Worm (Caenorhabditis elegans) whole organism, L1 larva: ENCODE data around the gene tmem-135.
A peak's percentile ranks its signal among the peaks of the same experiment; 100 is the strongest.

Source experiments
- C16A3.4 ChIP-seq: fragments of 150-350 bp; optimal IDR thresholded peaks from 2 replicates; lab custom pipeline; 2014; ENCODE audit warnings: missing biosample characterization, missing genetic modification characterization
- C34B4.2 ChIP-seq: sonication (generic microtip); optimal IDR thresholded peaks from 2 replicates; lab custom pipeline; 2017; ENCODE audit warnings: mild to moderate bottlenecking, missing genetic modification characterization, missing compliant biosample characterization
- F16B12.6 ChIP-seq: fragments of 150-350 bp; optimal IDR thresholded peaks from 2 replicates; lab custom pipeline; 2014; ENCODE audit warnings: missing biosample characterization, missing genetic modification characterization
- alr-1 ChIP-seq: fragments of 200-800 bp; sonication (Bioruptor generic); optimal IDR thresholded peaks from 2 replicates; lab custom pipeline; 2018; ENCODE audit warnings: borderline replicate concordance, mild to moderate bottlenecking, missing genetic modification characterization, missing compliant biosample characterization
- ceh-63 ChIP-seq: fragments of 200-800 bp; sonication (Bioruptor generic); optimal IDR thresholded peaks from 2 replicates; lab custom pipeline; 2018; ENCODE audit warnings: mild to moderate bottlenecking, missing genetic modification characterization, missing compliant biosample characterization
- dpl-1 ChIP-seq, 3 experiments: fragments of 150-350 bp in 2 of 3; sonication (generic microtip) in 1 of 3; optimal IDR thresholded peaks; 2 replicates each; lab custom pipeline; 2014 to 2017; ENCODE audit warnings: missing biosample characterization in 3 of 3, missing genetic modification characterization in 3 of 3, missing genetic modification reagents in 3 of 3
- efl-1 ChIP-seq, 4 experiments: fragments of 150-350 bp; optimal IDR thresholded peaks in 3 of 4; peaks in 1 of 4; 1 replicate in 1 of 4; 2 replicates in 3 of 4; lab custom pipeline; 2014; ENCODE audit warnings: missing biosample characterization in 2 of 4, missing genetic modification characterization in 2 of 4, missing genetic modification reagents in 2 of 4
- egl-13 ChIP-seq: sonication (generic microtip); optimal IDR thresholded peaks from 2 replicates; lab custom pipeline; 2016; ENCODE audit warnings: missing genotype, missing genetic modification reagents, missing genetic modification characterization, missing compliant biosample characterization
- elt-2 ChIP-seq: sonication (generic microtip); optimal IDR thresholded peaks from 2 replicates; lab custom pipeline; 2016; ENCODE audit warnings: missing genetic modification characterization, mild to moderate bottlenecking, inconsistent platforms, missing compliant biosample characterization, missing genetic modification reagents
- elt-3 ChIP-seq, 6 experiments: fragments of 150-350 bp in 1 of 6; sonication (generic microtip); optimal IDR thresholded peaks; 2 replicates each; lab custom pipeline; 2017 to 2018; ENCODE audit warnings: missing biosample characterization in 6 of 6, missing genetic modification characterization in 6 of 6, inconsistent platforms in 1 of 6
- fkh-10 ChIP-seq: sonication (generic microtip); optimal IDR thresholded peaks from 2 replicates; lab custom pipeline; 2017; ENCODE audit warnings: missing biosample characterization, missing genetic modification reagents, missing genetic modification characterization
- fkh-4 ChIP-seq: sonication (generic microtip); optimal IDR thresholded peaks from 2 replicates; lab custom pipeline; 2016; ENCODE audit warnings: missing compliant biosample characterization, missing genetic modification characterization, borderline replicate concordance
- fkh-8 ChIP-seq: sonication (generic microtip); optimal IDR thresholded peaks from 2 replicates; lab custom pipeline; 2016; ENCODE audit warnings: mild to moderate bottlenecking, missing genetic modification characterization, missing compliant biosample characterization
- grh-1 ChIP-seq: fragments of 200-800 bp; sonication (Bioruptor generic); IDR thresholded peaks from 2 replicates; pipeline ENCODE4 v1.3.6; 2022; ENCODE audit warnings: missing genetic modification reagents, missing genetic modification characterization, missing compliant biosample characterization
- hlh-17 ChIP-seq: fragments of 200-800 bp; sonication (Bioruptor generic); optimal IDR thresholded peaks from 2 replicates; lab custom pipeline; 2018; ENCODE audit warnings: missing genetic modification characterization, mild to moderate bottlenecking, missing compliant biosample characterization, moderate library complexity, borderline replicate concordance
- irx-1 ChIP-seq: sonication (generic microtip); optimal IDR thresholded peaks from 2 replicates; lab custom pipeline; 2016; ENCODE audit warnings: missing genetic modification characterization, missing compliant biosample characterization
- lin-14 ChIP-seq: fragments of 200-800 bp; sonication (Bioruptor generic); optimal IDR thresholded peaks from 2 replicates; lab custom pipeline; 2018; ENCODE audit warnings: mild to moderate bottlenecking, missing genetic modification characterization, moderate library complexity, missing compliant biosample characterization
- lin-15B ChIP-seq: fragments of 150-350 bp; sonication (generic microtip); optimal IDR thresholded peaks from 3 replicates; lab custom pipeline; 2014; ENCODE audit warnings: missing biosample characterization, missing genetic modification characterization
- lir-3 ChIP-seq: sonication (generic microtip); optimal IDR thresholded peaks from 2 replicates; lab custom pipeline; 2016; ENCODE audit warnings: mild to moderate bottlenecking, missing genetic modification characterization, moderate library complexity, missing compliant biosample characterization; ENCODE audit not compliant: poor library complexity
- mep-1 ChIP-seq: fragments of 150-350 bp; optimal IDR thresholded peaks from 2 replicates; lab custom pipeline; 2014; ENCODE audit warnings: missing biosample characterization, missing genetic modification characterization
- nhr-12 ChIP-seq: sonication (generic microtip); optimal IDR thresholded peaks from 2 replicates; lab custom pipeline; 2017; ENCODE audit warnings: missing biosample characterization, missing genetic modification characterization
- nhr-20 ChIP-seq: sonication (generic microtip); optimal IDR thresholded peaks from 2 replicates; lab custom pipeline; 2016; ENCODE audit warnings: mild to moderate bottlenecking, missing genetic modification characterization, missing compliant biosample characterization
- nhr-28 ChIP-seq: fragments of 150-350 bp; optimal IDR thresholded peaks from 2 replicates; lab custom pipeline; 2014; ENCODE audit warnings: missing biosample characterization, missing genetic modification characterization
- nhr-71 ChIP-seq: sonication (generic microtip); optimal IDR thresholded peaks from 2 replicates; lab custom pipeline; 2016; ENCODE audit warnings: mild to moderate bottlenecking, missing genetic modification characterization, moderate library complexity, missing compliant biosample characterization
- nhr-76 ChIP-seq: sonication (generic microtip); optimal IDR thresholded peaks from 2 replicates; lab custom pipeline; 2017; ENCODE audit warnings: missing biosample characterization, missing genetic modification characterization
- nhr-84 ChIP-seq: sonication (generic microtip); optimal IDR thresholded peaks from 2 replicates; lab custom pipeline; 2017; ENCODE audit warnings: missing biosample characterization, missing genetic modification characterization
- nhr-85 ChIP-seq: sonication (generic microtip); peaks from one replicate; lab custom pipeline; 2016; ENCODE audit warnings: missing genetic modification characterization, inconsistent platforms, missing compliant biosample characterization
- nhr-90 ChIP-seq: sonication (generic microtip); optimal IDR thresholded peaks from 2 replicates; lab custom pipeline; 2016; ENCODE audit warnings: mild to moderate bottlenecking, missing genetic modification characterization, missing compliant biosample characterization; ENCODE audit not compliant: poor library complexity
- pax-3 ChIP-seq: fragments of 200-800 bp; sonication (Bioruptor generic); optimal IDR thresholded peaks from 2 replicates; lab custom pipeline; 2018; ENCODE audit warnings: mild to moderate bottlenecking, missing genetic modification characterization, moderate library complexity, missing compliant biosample characterization
- skn-1 ChIP-seq: fragments of 150-350 bp; optimal IDR thresholded peaks from 2 replicates; lab custom pipeline; 2014; ENCODE audit warnings: missing biosample characterization, missing genetic modification characterization
- sup-37 ChIP-seq: fragments of 200-800 bp; sonication (Bioruptor generic); optimal IDR thresholded peaks from 2 replicates; lab custom pipeline; 2018; ENCODE audit warnings: mild to moderate bottlenecking, missing genetic modification characterization, missing compliant biosample characterization
- tlp-1 ChIP-seq: fragments of 150-350 bp; optimal IDR thresholded peaks from 2 replicates; lab custom pipeline; 2014; ENCODE audit warnings: missing biosample characterization, missing genetic modification characterization
- unc-130 ChIP-seq: fragments of 150-350 bp; optimal IDR thresholded peaks from 2 replicates; lab custom pipeline; 2017; ENCODE audit warnings: missing biosample characterization, missing genetic modification characterization, inconsistent platforms
- unc-86 ChIP-seq: sonication (generic microtip); optimal IDR thresholded peaks from 2 replicates; lab custom pipeline; 2016; ENCODE audit warnings: missing genetic modification characterization, missing compliant biosample characterization
- zag-1 ChIP-seq: fragments of 150-350 bp; optimal IDR thresholded peaks from 2 replicates; lab custom pipeline; 2014; ENCODE audit warnings: missing biosample characterization, missing genetic modification characterization
- zip-4 ChIP-seq: fragments of 200-800 bp; sonication (Bioruptor generic); optimal IDR thresholded peaks from 2 replicates; lab custom pipeline; 2018; ENCODE audit warnings: mild to moderate bottlenecking, missing genetic modification characterization, moderate library complexity, missing compliant biosample characterization
- ztf-11 ChIP-seq, 2 experiments: sonication (generic microtip); optimal IDR thresholded peaks; 2 replicates each; lab custom pipeline; 2016 to 2017; ENCODE audit warnings: missing genetic modification characterization in 2 of 2, missing biosample characterization in 1 of 2, missing compliant biosample characterization in 1 of 2

tmem-135 gene

ce11 chrX:4635643-4636042 is 37.9 kb upstream of the tmem-135 start (continued):
- TF ChIP-seq fkh-4 = no peak
- TF ChIP-seq nhr-85 (tag; lab: Kevin White, UChicago) = peak; percentile 85
- no peak for TF ChIP-seq nhr-90 (tag; lab: Kevin White, UChicago)
- TF ChIP-seq nhr-76 = no peak
- no peak for TF ChIP-seq ztf-11 (tag; optimal IDR thresholded peaks at IDR 0.05; lab: Kevin White, UChicago)

- no peak for TF ChIP-seq unc-130 (tag; lab: Kevin White, UChicago)
- no peak for TF ChIP-seq egl-13 (tag; lab: Kevin White, UChicago)
- TF ChIP-seq sup-37 (GFP tag; lab: Kevin White, UChicago) = no peak
- peak in 1 of 6 experiments; percentile 4 for TF ChIP-seq elt-3 (tag; optimal IDR thresholded peaks at IDR 0.05; lab: Kevin White, UChicago)
- peak; percentile 48 for TF ChIP-seq elt-2 (tag; lab: Kevin White, UChicago)
- TF ChIP-seq nhr-90 (tag; lab: Kevin White, UChicago) = no peak
Observed at ce11 chrX:4636143-4636542, 37.4 kb upstream of the tmem-135 start.

DNA sequence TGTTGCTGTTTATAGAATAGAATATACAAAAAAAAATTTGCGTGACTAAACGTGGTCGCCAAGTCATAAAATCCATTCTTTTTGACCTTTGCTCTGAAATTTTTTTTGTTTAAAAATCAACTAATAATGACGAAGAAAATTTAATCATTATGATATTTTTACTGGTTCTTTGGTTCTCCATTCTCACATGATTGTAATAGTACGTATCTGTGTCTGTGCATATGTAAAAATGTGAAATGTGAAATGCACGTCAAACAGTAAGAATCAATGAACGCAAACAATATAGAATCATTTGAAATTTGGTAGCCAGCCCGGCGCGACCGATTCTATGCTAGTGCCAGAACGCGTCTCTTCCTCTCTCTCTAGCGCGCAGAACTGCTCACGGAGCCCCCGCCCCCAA is 36.7 kb upstream of the tmem-135 start, which contains the start of gene hosl-1:
Gene hosl-1 (plus strand): TSS at position 301 of the 400 bp plus-strand sequence.
- TF ChIP-seq sup-37 (GFP tag; lab: Kevin White, UChicago) (no peak), unc-86 (no peak), F16B12.6 (tag; lab: Kevin White, UChicago) (no peak), zag-1 (tag; lab: Kevin White, UChicago) (no peak), nhr-90 (tag; lab: Kevin White, UChicago) (no peak), zip-4 (GFP tag; lab: Kevin White, UChicago) (no peak), lin-14 (GFP tag; lab: Kevin White, UChicago) (no peak), lir-3 (tag; lab: Kevin White, UChicago) (no peak), nhr-76 (no peak), nhr-85 (tag; lab: Kevin White, UChicago) (no peak), nhr-71 (tag; lab: Kevin White, UChicago) (no peak)

- TF ChIP-seq zag-1 (tag; lab: Kevin White, UChicago) (no peak), nhr-71 (tag; lab: Kevin White, UChicago) (no peak), fkh-8 (tag; lab: Kevin White, UChicago) (no peak), C34B4.2 (tag; lab: Kevin White, UChicago) (no peak), alr-1 (tag; lab: Kevin White, UChicago) (no peak), nhr-84 (no peak), nhr-90 (tag; lab: Kevin White, UChicago) (no peak), fkh-10 (GFP tag; lab: Kevin White, UChicago) (no peak), lin-15B (tag; lab: Kevin White, UChicago) (no peak)
Observed at ce11 chrX:4647104-4647503, 26.4 kb upstream of the tmem-135 start, which contains the start of gene C46C11.4. Gene C46C11.4, minus strand, starts transcription at chrX:4647204.

DNA sequence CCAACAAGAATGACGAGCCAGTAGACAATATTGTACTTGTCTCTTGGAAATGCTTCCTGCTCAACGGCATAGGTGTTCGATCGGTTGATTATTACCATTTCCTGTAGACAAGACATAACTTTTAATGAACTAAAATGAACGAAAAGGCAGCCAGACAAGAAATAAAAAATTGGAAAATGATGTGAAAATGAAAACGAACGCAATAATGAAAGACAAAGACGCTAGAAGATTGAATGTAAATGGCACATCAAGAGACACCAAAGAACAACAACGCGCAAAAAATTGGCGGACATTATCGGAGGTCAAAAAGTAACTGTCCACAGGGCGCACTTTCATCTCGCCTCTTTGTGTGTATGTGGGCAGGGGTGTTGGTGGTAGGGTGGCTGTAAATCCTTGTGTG is 24.4 kb upstream of the tmem-135 start, which contains the start of gene ent-5:
Gene ent-5 (minus strand): TSS at position 101 of the 400 bp plus-strand sequence.
- TF ChIP-seq C16A3.4 (tag; lab: Kevin White, UChicago) (no peak), unc-86 (no peak), skn-1 (tag; lab: Kevin White, UChicago) (no peak), tlp-1 (tag; lab: Kevin White, UChicago) (no peak), nhr-28 (no peak), mep-1 (tag; lab: Kevin White, UChicago) (no peak), dpl-1 (GFP tag; optimal IDR thresholded peaks at IDR 0.05; lab: Kevin White, UChicago) (no peak), unc-130 (tag; lab: Kevin White, UChicago) (no peak), lin-14 (GFP tag; lab: Kevin White, UChicago) (no peak), nhr-20 (tag; lab: Kevin White, UChicago) (no peak), nhr-71 (tag; lab: Kevin White, UChicago) (no peak), F16B12.6 (tag; lab: Kevin White, UChicago) (no peak), hlh-17 (no peak), efl-1 (optimal IDR thresholded peaks at IDR 0.05; lab: Kevin White, UChicago) (no peak), efl-1 (GFP tag; optimal IDR thresholded peaks at IDR 0.05 in 1 of 2; lab: Kevin White, UChicago) (no peak), irx-1 (tag; lab: Kevin White, UChicago) (no peak), grh-1 (no peak), pax-3 (no peak), nhr-12 (tag; lab: Kevin White, UChicago) (no peak), ceh-63 (no peak), zag-1 (tag; lab: Kevin White, UChicago) (no peak)
- TF ChIP-seq, all 84 proteins: peak for 0
